Fruit fly (Drosophila melanogaster): ENCODE results near the gene CG12499.

- TF ChIP-seq tio (GFP tag; optimal IDR thresholded peaks at IDR 0.05), result no peak
- no peak for TF ChIP-seq tgo (GFP tag; IDR thresholded peaks at IDR 0.05)
- no peak for TF ChIP-seq Neu2 (GFP tag; optimal IDR thresholded peaks at IDR 0.05; ENCODE audit: borderline replicate concordance)
- TF ChIP-seq CG12391 (tag; optimal IDR thresholded peaks at IDR 0.05), result no peak
- no peak for TF ChIP-seq bigmax (GFP tag; optimal IDR thresholded peaks at IDR 0.05)
- no peak for TF ChIP-seq al (GFP tag; IDR thresholded peaks at IDR 0.05)
- no peak for TF ChIP-seq HmgD (GFP tag; optimal IDR thresholded peaks at IDR 0.05)
- TF ChIP-seq CG3065 (GFP tag; optimal IDR thresholded peaks at IDR 0.05), result no peak
- TF ChIP-seq cg (GFP tag; optimal IDR thresholded peaks at IDR 0.05), result no peak
- peak; percentile 58 for TF ChIP-seq oc (tag; optimal IDR thresholded peaks at IDR 0.05)
- TF ChIP-seq disco-r (GFP tag; optimal IDR thresholded peaks at IDR 0.05), result no peak
- no peak for TF ChIP-seq Adf1 (GFP tag; IDR thresholded peaks at IDR 0.05)
- TF ChIP-seq Atf3 (GFP tag; optimal IDR thresholded peaks at IDR 0.05), result no peak
These were observed 8.1 kb downstream of the CG12499 start for dm6 chr3R:22438301-22438700.
